Worm (Caenorhabditis elegans): Measurements from ENCODE around the gene cytb-5.1.

ce11 chrX:14020290-14020689 is 18.6 kb downstream of the cytb-5.1 start, which contains the start of gene C04C11.1:
- no peak for TF ChIP-seq snpc-1.3 (tag; optimal IDR thresholded peaks at IDR 0.05; ENCODE audit: insufficient read depth)
- no peak for TF ChIP-seq C06A6.2 (GFP tag; conservative IDR thresholded peaks at IDR 0.05)
- no peak for TF ChIP-seq C17E4.6 (GFP tag; IDR thresholded peaks at IDR 0.05)
- no peak for TF ChIP-seq tbx-9 (tag; optimal IDR thresholded peaks at IDR 0.05; ENCODE audit: borderline replicate concordance)
- TF ChIP-seq nfya-1 (tag; optimal IDR thresholded peaks at IDR 0.05; ENCODE audit: borderline replicate concordance, insufficient read depth), result no peak
- no peak for TF ChIP-seq dox-1 (GFP tag; IDR thresholded peaks at IDR 0.05)
- TF ChIP-seq F23B12.7 (tag; optimal IDR thresholded peaks at IDR 0.05; ENCODE audit: insufficient read depth), result no peak
- no peak for TF ChIP-seq T26A5.8 (tag; optimal IDR thresholded peaks at IDR 0.05)
- TF ChIP-seq B0035.1 (tag; optimal IDR thresholded peaks at IDR 0.05), result no peak
